Worm (Caenorhabditis elegans) whole organism, L1 larva: Measurements from ENCODE around the gene skr-20.

Source experiments
- aly-2 ChIP-seq: fragments of 150-350 bp; optimal IDR thresholded peaks from 2 replicates; lab custom pipeline; 2014; ENCODE audit warnings: missing biosample characterization, missing genetic modification characterization
- efl-1 ChIP-seq, 4 experiments: fragments of 150-350 bp; optimal IDR thresholded peaks in 3 of 4; peaks in 1 of 4; 1 replicate in 1 of 4; 2 replicates in 3 of 4; lab custom pipeline; 2014; ENCODE audit warnings: missing biosample characterization in 2 of 4, missing genetic modification characterization in 2 of 4, missing genetic modification reagents in 2 of 4
- elt-3 ChIP-seq, 6 experiments: fragments of 150-350 bp in 1 of 6; sonication (generic microtip); optimal IDR thresholded peaks; 2 replicates each; lab custom pipeline; 2017 to 2018; ENCODE audit warnings: missing biosample characterization in 6 of 6, missing genetic modification characterization in 6 of 6, inconsistent platforms in 1 of 6
- lin-39 ChIP-seq: fragments of 150-350 bp; optimal IDR thresholded peaks from 2 replicates; lab custom pipeline; 2014; ENCODE audit warnings: missing biosample characterization, missing genetic modification reagents, missing genetic modification characterization
- mdl-1 ChIP-seq, 2 experiments: fragments of 150-350 bp; optimal IDR thresholded peaks; 2 replicates each; lab custom pipeline; 2014 to 2017; ENCODE audit warnings: missing biosample characterization in 2 of 2, missing genetic modification characterization in 2 of 2, inconsistent platforms in 1 of 2
- nhr-11 ChIP-seq: fragments of 150-350 bp; optimal IDR thresholded peaks from 2 replicates; lab custom pipeline; 2014; ENCODE audit warnings: missing biosample characterization, missing genetic modification characterization

DNA sequence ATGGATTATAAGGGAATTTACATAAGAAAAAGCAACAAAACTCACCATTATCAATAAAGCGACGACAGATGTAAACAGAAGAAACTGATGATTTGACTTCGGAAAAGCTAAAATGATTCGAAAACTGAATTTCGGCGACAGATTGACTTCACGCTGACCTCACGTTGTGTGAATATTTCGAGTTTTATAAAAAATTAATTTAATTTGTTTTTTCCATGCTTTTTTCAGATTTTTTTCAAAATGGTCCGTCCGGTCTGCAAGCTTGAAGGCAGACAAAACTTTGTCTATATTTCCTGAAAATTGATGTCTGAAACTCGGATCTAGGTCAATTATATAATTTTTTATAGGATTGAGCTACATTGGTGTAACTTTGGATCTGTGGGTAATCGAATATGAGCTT lies 18.9 kb upstream of the skr-20 start, which contains the start of gene K08H2.5:
- TF ChIP-seq elt-3 (tag; optimal IDR thresholded peaks at IDR 0.05; lab: Kevin White, UChicago) (no peak), lin-39 (tag; lab: Kevin White, UChicago) (no peak), mdl-1 (tag; optimal IDR thresholded peaks at IDR 0.05; lab: Kevin White, UChicago) (no peak), aly-2 (tag; lab: Kevin White, UChicago) (no peak), efl-1 (optimal IDR thresholded peaks at IDR 0.05; lab: Kevin White, UChicago) (no peak), efl-1 (GFP tag; optimal IDR thresholded peaks at IDR 0.05 in 1 of 2; lab: Kevin White, UChicago) (no peak), nhr-11 (tag; lab: Kevin White, UChicago) (no peak)
